Worm (Caenorhabditis elegans) whole organism, L4/young adult: ENCODE data around the gene mel-28.

ENCODE experiments used
- W03F9.2 ChIP-seq: fragments of 150-350 bp; optimal IDR thresholded peaks from 2 replicates; lab custom pipeline; 2014; ENCODE audit warnings: missing biosample characterization, missing genetic modification characterization
- dao-5 ChIP-seq: sonication (generic microtip); optimal IDR thresholded peaks from 2 replicates; lab custom pipeline; 2016; ENCODE audit warnings: missing genotype, missing genetic modification characterization, moderate library complexity, missing compliant biosample characterization
- him-1 ChIP-seq: sonication (generic microtip); optimal IDR thresholded peaks from 2 replicates; lab custom pipeline; 2016; ENCODE audit warnings: missing genotype, missing genetic modification reagents, missing genetic modification characterization, missing compliant biosample characterization

DNA sequence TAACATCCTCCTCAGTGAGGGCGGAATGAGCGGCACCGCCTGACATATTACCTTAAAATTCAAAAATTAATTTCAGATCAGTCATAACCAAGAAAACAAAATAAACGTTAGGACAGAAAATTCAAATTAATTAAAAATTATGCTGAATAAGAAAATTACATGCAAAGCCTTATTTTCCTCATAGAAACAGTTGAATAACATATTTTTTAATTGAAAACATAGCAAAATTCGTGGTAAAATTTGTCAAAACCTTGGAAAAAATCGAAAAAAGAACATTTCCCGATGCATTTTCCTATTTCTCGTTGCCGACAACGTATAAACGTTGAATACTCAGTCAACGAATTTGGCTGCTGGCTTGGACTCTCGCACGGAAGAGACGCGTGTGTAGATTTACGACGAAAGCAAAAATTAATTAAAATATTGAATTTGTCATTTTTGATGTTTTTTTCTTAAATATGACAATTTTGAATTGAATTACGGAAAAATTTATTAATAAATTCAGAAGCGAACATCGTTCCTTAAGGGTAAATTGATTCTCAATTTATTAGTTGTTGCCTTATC, 31.8 kb upstream of the mel-28 start, which contains the start of the genes rps-0 and rbg-3:
- TF ChIP-seq W03F9.2 (tag; lab: Kevin White, UChicago) (peak; percentile 91), him-1 (no peak), dao-5 (tag; lab: Kevin White, UChicago) (no peak)
